Worm (Caenorhabditis elegans) whole organism, midembryonic: Measurements from ENCODE around the gene hizr-1.

Source experiments
- cog-1 ChIP-seq: sonication (generic microtip); optimal IDR thresholded peaks from 2 replicates; lab custom pipeline; 2016; ENCODE audit warnings: missing genetic modification characterization, missing compliant biosample characterization
- flt-1 ChIP-seq: fragments of 200-800 bp; sonication (Bioruptor generic); IDR thresholded peaks from 2 replicates; pipeline ENCODE4 v1.3.6; 2022; ENCODE audit warnings: missing genetic modification characterization, missing compliant biosample characterization
- klf-2 ChIP-seq: fragments of 200-800 bp; sonication (Bioruptor generic); conservative IDR thresholded peaks from 2 replicates; pipeline ENCODE4 v1.3.6; 2022; ENCODE audit warnings: missing genetic modification reagents, missing genetic modification characterization, missing compliant biosample characterization
- med-1 ChIP-seq: sonication (generic microtip); optimal IDR thresholded peaks from 2 replicates; lab custom pipeline; 2017; ENCODE audit warnings: missing genetic modification characterization, mild to moderate bottlenecking, missing compliant biosample characterization, antibody characterized with exemption, missing genetic modification reagents; ENCODE audit not compliant: insufficient read depth
- ztf-23 ChIP-seq: fragments of 200-800 bp; sonication (Bioruptor generic); IDR thresholded peaks from 2 replicates; pipeline ENCODE4 v1.3.6; 2022; ENCODE audit warnings: missing genetic modification reagents, missing genetic modification characterization, missing compliant biosample characterization
- ztf-29 ChIP-seq: fragments of 200-800 bp; sonication (Bioruptor generic); IDR thresholded peaks from 2 replicates; pipeline ENCODE4 v1.3.6; 2022; ENCODE audit warnings: missing genetic modification reagents, missing genetic modification characterization, missing compliant biosample characterization

ce11 chrX:11317939-11318338 lies at the start of gene hizr-1:
- TF ChIP-seq klf-2 (GFP tag; lab: Robert Waterston, UW) (no peak), cog-1 (tag; lab: Kevin White, UChicago) (no peak), flt-1 (GFP tag; lab: Robert Waterston, UW) (no peak), ztf-23 (GFP tag; lab: Robert Waterston, UW) (no peak), med-1 (GFP tag; lab: Kevin White, UChicago) (no peak), ztf-29 (GFP tag; lab: Robert Waterston, UW) (no peak)
